Worm (Caenorhabditis elegans) whole organism, mixed stage, embryonic: ENCODE results near the gene Y66D12A.19.

Experiments
- M03D4.4 ChIP-seq: sonication (generic microtip); optimal IDR thresholded peaks from 2 replicates; lab custom pipeline; 2017; ENCODE audit warnings: mild to moderate bottlenecking, missing genetic modification characterization, missing compliant biosample characterization
- bed-3 ChIP-seq: fragments of 200-800 bp; sonication (Bioruptor generic); optimal IDR thresholded peaks from 3 replicates; lab custom pipeline; 2018; ENCODE audit warnings: mild to moderate bottlenecking, missing genetic modification characterization, moderate library complexity, missing compliant biosample characterization
- blmp-1 ChIP-seq: fragments of 150-350 bp; optimal IDR thresholded peaks from 2 replicates; lab custom pipeline; 2014; ENCODE audit warnings: missing biosample characterization, missing genetic modification characterization
- ceh-39 ChIP-seq: fragments of 150-350 bp; optimal IDR thresholded peaks from 2 replicates; lab custom pipeline; 2014; ENCODE audit warnings: missing biosample characterization, missing genetic modification characterization
- ceh-43 ChIP-seq: fragments of 200-800 bp; sonication (Bioruptor generic); optimal IDR thresholded peaks from 2 replicates; lab custom pipeline; 2018; ENCODE audit warnings: mild to moderate bottlenecking, missing genetic modification characterization, moderate library complexity, missing compliant biosample characterization
- ceh-83 ChIP-seq: fragments of 200-800 bp; sonication (Bioruptor generic); optimal IDR thresholded peaks from 2 replicates; lab custom pipeline; 2018; ENCODE audit warnings: mild to moderate bottlenecking, missing genetic modification characterization, missing compliant biosample characterization
- ces-1 ChIP-seq: fragments of 150-350 bp; optimal IDR thresholded peaks from 2 replicates; lab custom pipeline; 2014; ENCODE audit warnings: missing biosample characterization, missing genetic modification reagents, missing genetic modification characterization
- cnd-1 ChIP-seq: fragments of 200-800 bp; sonication (Bioruptor generic); optimal IDR thresholded peaks from 2 replicates; lab custom pipeline; 2018; ENCODE audit warnings: mild to moderate bottlenecking, missing genetic modification characterization, missing compliant biosample characterization
- drap-1 ChIP-seq: fragments of 200-800 bp; sonication (Bioruptor generic); optimal IDR thresholded peaks from 3 replicates; lab custom pipeline; 2018; ENCODE audit warnings: mild to moderate bottlenecking, missing genetic modification characterization, missing compliant biosample characterization
- flh-1 ChIP-seq: fragments of 200-800 bp; sonication (Bioruptor generic); optimal IDR thresholded peaks from 2 replicates; lab custom pipeline; 2018; ENCODE audit warnings: mild to moderate bottlenecking, missing genetic modification characterization, moderate library complexity, missing compliant biosample characterization
- ham-2 ChIP-seq: fragments of 200-800 bp; sonication (Bioruptor generic); optimal IDR thresholded peaks from 2 replicates; lab custom pipeline; 2018; ENCODE audit warnings: mild to moderate bottlenecking, missing genetic modification characterization, missing compliant biosample characterization
- hlh-1 ChIP-seq: fragments of 150-350 bp; optimal IDR thresholded peaks from 2 replicates; lab custom pipeline; 2014; ENCODE audit warnings: missing biosample characterization, missing genetic modification reagents, missing genetic modification characterization
- lin-13 ChIP-seq: fragments of 150-350 bp; optimal IDR thresholded peaks from 2 replicates; lab custom pipeline; 2014; ENCODE audit warnings: missing biosample characterization, missing genetic modification characterization
- lin-32 ChIP-seq: fragments of 200-800 bp; sonication (Bioruptor generic); optimal IDR thresholded peaks from 2 replicates; lab custom pipeline; 2018; ENCODE audit warnings: mild to moderate bottlenecking, missing genetic modification characterization, missing compliant biosample characterization
- lsy-2 ChIP-seq: fragments of 150-350 bp; optimal IDR thresholded peaks from 2 replicates; lab custom pipeline; 2014; ENCODE audit warnings: missing biosample characterization, missing genetic modification characterization
- mab-5 ChIP-seq: fragments of 150-350 bp; optimal IDR thresholded peaks from 2 replicates; lab custom pipeline; 2014; ENCODE audit warnings: missing biosample characterization, missing genetic modification characterization
- mep-1 ChIP-seq: fragments of 150-350 bp; optimal IDR thresholded peaks from 2 replicates; lab custom pipeline; 2017; ENCODE audit warnings: missing biosample characterization, missing genetic modification reagents, missing genetic modification characterization, inconsistent platforms
- mls-2 ChIP-seq: sonication (generic microtip); optimal IDR thresholded peaks from 2 replicates; lab custom pipeline; 2016; ENCODE audit warnings: mild to moderate bottlenecking, missing genetic modification characterization, moderate library complexity, missing compliant biosample characterization
- nhr-12 ChIP-seq: fragments of 150-350 bp; optimal IDR thresholded peaks from 2 replicates; lab custom pipeline; 2014; ENCODE audit warnings: missing biosample characterization, missing genetic modification characterization
- nhr-2 ChIP-seq: fragments of 150-350 bp; optimal IDR thresholded peaks from 2 replicates; lab custom pipeline; 2014; ENCODE audit warnings: missing biosample characterization, missing genetic modification characterization
- nhr-237 ChIP-seq: fragments of 150-350 bp; optimal IDR thresholded peaks from 2 replicates; lab custom pipeline; 2014; ENCODE audit warnings: missing biosample characterization, missing genetic modification characterization
- nhr-28 ChIP-seq: fragments of 150-350 bp; optimal IDR thresholded peaks from 2 replicates; lab custom pipeline; 2014; ENCODE audit warnings: missing biosample characterization, missing genetic modification characterization
- nhr-76 ChIP-seq: sonication (generic microtip); optimal IDR thresholded peaks from 2 replicates; lab custom pipeline; 2017; ENCODE audit warnings: missing biosample characterization, missing genetic modification characterization
- snpc-4 ChIP-seq: fragments of 150-350 bp; optimal IDR thresholded peaks from 2 replicates; lab custom pipeline; 2014; ENCODE audit warnings: missing biosample characterization, missing genetic modification characterization
- sptf-1 ChIP-seq: sonication (generic microtip); optimal IDR thresholded peaks from 2 replicates; lab custom pipeline; 2017; ENCODE audit warnings: mild to moderate bottlenecking, missing genetic modification characterization, moderate library complexity, missing compliant biosample characterization
- tbx-8 ChIP-seq: fragments of 200-800 bp; sonication (Bioruptor generic); optimal IDR thresholded peaks from 2 replicates; lab custom pipeline; 2018; ENCODE audit warnings: mild to moderate bottlenecking, missing genetic modification characterization, moderate library complexity, missing compliant biosample characterization
- unc-120 ChIP-seq: sonication (generic microtip); optimal IDR thresholded peaks from 2 replicates; lab custom pipeline; 2017; ENCODE audit warnings: missing genetic modification characterization, missing compliant biosample characterization; ENCODE audit not compliant: poor library complexity, severe bottlenecking
- unc-62 ChIP-seq: fragments of 150-350 bp; optimal IDR thresholded peaks from 2 replicates; lab custom pipeline; 2014; ENCODE audit warnings: missing biosample characterization, missing genetic modification reagents, missing genetic modification characterization
- zip-8 ChIP-seq: fragments of 150-350 bp; optimal IDR thresholded peaks from 2 replicates; lab custom pipeline; 2014; ENCODE audit warnings: missing biosample characterization, missing genetic modification characterization
- ztf-11 ChIP-seq: fragments of 150-350 bp; optimal IDR thresholded peaks from 2 replicates; lab custom pipeline; 2014; ENCODE audit warnings: missing biosample characterization, missing genetic modification characterization

Y66D12A.19 gene

DNA sequence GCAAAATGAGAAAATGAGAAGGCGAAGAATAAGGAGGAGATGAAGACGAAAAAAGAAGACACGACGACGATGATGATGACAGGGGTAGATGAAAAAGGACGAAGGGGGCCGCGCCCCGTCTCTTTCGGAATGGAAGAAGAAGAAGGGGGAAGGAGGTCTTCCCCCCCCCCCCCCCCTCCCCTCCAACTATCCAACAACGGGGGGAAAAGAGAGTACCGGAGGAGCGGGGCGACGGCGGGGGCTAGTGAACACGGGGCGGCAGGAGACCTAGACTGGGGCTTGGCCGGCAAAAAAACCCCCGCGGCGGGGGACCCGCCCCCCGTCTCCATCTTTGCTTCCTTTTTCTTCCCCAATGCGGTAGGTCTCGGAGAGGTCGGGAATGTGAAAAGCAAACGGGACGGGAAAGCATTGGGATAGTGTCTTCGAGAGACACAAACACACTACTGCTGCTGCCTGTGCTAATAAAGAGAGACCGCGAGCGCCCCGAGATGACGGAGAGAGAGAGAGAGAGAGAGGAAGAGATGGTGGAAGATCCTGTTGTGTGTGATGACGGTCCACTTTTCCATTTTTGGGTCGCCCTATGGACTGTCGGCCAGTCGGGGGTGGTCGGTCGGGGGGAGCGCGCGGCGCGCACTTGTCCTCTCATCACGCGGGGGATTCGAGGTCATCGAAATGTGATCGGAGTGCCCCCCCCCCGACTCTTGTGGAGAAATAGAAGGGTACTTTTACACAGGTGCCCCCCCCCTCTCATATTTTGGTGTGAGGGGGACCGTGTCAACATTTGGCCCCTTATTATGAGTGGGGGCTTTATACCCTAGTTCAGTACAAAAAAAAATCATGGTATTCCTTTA lies 41.0 kb upstream of the Y66D12A.19 start:
- TF ChIP-seq cnd-1 (tag; lab: Kevin White, UChicago) (peak; percentile 5), hlh-1 (tag; lab: Kevin White, UChicago) (no peak), ceh-83 (GFP tag; lab: Kevin White, UChicago) (no peak), nhr-28 (no peak), unc-120 (tag; lab: Kevin White, UChicago) (peak; percentile 13), ham-2 (peak; percentile 96), nhr-237 (tag; lab: Kevin White, UChicago) (no peak)

ce11 chrIII:11470311-11470858 lies 38.5 kb upstream of the Y66D12A.19 start, which contains the start of gene bed-2:
TSS of gene bed-2 (minus strand) at chrIII:11470808.
- TF ChIP-seq snpc-4 (tag; lab: Kevin White, UChicago) (no peak), nhr-76 (tag; lab: Kevin White, UChicago) (no peak), ztf-11 (tag; lab: Kevin White, UChicago) (no peak), zip-8 (no peak), M03D4.4 (no peak), ces-1 (GFP tag; lab: Kevin White, UChicago) (no peak), mls-2 (tag; lab: Kevin White, UChicago) (no peak), nhr-12 (tag; lab: Kevin White, UChicago) (no peak), cnd-1 (tag; lab: Kevin White, UChicago) (no peak), nhr-2 (no peak), lsy-2 (tag; lab: Kevin White, UChicago) (no peak), nhr-28 (no peak), blmp-1 (tag; lab: Kevin White, UChicago) (no peak), lin-32 (GFP tag; lab: Kevin White, UChicago) (no peak), hlh-1 (tag; lab: Kevin White, UChicago) (no peak), nhr-237 (tag; lab: Kevin White, UChicago) (no peak), ceh-43 (GFP tag; lab: Kevin White, UChicago) (no peak), tbx-8 (GFP tag; lab: Kevin White, UChicago) (no peak), drap-1 (no peak)
- TF ChIP-seq, all 35 proteins: peak for 0

- TF ChIP-seq lsy-2 (tag; lab: Kevin White, UChicago) (peak; percentile 28), lin-13 (tag; lab: Kevin White, UChicago) (no peak)
Observed at ce11 chrIII:11471336-11471735, 37.5 kb upstream of the Y66D12A.19 start.

- TF ChIP-seq ceh-83 (GFP tag; lab: Kevin White, UChicago) (no peak), M03D4.4 (no peak), lsy-2 (tag; lab: Kevin White, UChicago) (no peak), mls-2 (tag; lab: Kevin White, UChicago) (no peak), nhr-237 (tag; lab: Kevin White, UChicago) (no peak), flh-1 (GFP tag; lab: Kevin White, UChicago) (no peak), blmp-1 (tag; lab: Kevin White, UChicago) (no peak), cnd-1 (tag; lab: Kevin White, UChicago) (no peak), ztf-11 (tag; lab: Kevin White, UChicago) (no peak), lin-13 (tag; lab: Kevin White, UChicago) (no peak), drap-1 (no peak), ceh-43 (GFP tag; lab: Kevin White, UChicago) (no peak), mep-1 (tag; lab: Kevin White, UChicago) (no peak), tbx-8 (GFP tag; lab: Kevin White, UChicago) (no peak), ces-1 (GFP tag; lab: Kevin White, UChicago) (no peak), bed-3 (GFP tag; lab: Kevin White, UChicago) (no peak), zip-8 (no peak), ceh-39 (tag; lab: Kevin White, UChicago) (no peak), nhr-12 (tag; lab: Kevin White, UChicago) (no peak)
Observed at ce11 chrIII:11472861-11473260, 36.0 kb upstream of the Y66D12A.19 start.

DNA sequence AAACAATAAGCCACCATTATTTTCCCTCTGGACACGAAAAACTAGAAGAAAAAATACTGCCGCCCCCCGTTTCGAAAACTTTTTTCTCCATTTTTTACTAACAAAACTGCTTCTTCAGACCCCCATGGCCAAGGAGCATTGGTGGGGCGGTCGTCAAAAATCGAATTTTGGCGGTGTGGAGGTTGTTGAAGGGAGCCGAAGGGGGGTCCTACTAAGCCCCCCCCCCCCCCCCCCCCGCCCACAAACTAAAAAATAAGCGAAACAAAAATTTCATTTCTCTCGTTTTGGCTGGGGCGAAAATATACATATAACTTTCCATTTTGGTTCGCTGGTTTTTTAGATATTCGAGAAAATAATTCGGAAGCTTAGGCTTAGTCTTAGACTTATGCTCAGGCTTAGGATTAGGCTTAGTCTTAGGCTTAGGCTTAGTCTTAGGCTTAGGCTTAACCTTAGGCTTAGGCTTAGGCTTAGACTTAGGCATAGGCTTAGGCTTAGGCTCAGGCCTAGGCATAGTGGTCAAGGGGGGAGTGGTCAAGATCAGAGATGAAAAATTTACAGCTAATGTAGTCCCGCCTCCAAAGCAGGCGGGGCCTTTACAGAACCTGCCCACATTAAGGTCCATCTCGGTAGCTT lies 34.1 kb upstream of the Y66D12A.19 start:
- TF ChIP-seq tbx-8 (GFP tag; lab: Kevin White, UChicago): no peak
- TF ChIP-seq bed-3 (GFP tag; lab: Kevin White, UChicago): no peak
- no peak for TF ChIP-seq ceh-83 (GFP tag; lab: Kevin White, UChicago)
- TF ChIP-seq mls-2 (tag; lab: Kevin White, UChicago): no peak
- TF ChIP-seq sptf-1 (tag; lab: Kevin White, UChicago): no peak
- no peak for TF ChIP-seq nhr-2
- no peak for TF ChIP-seq nhr-12 (tag; lab: Kevin White, UChicago)
- TF ChIP-seq ztf-11 (tag; lab: Kevin White, UChicago): no peak
- TF ChIP-seq hlh-1 (tag; lab: Kevin White, UChicago): no peak
- TF ChIP-seq snpc-4 (tag; lab: Kevin White, UChicago): no peak
- no peak for TF ChIP-seq nhr-76 (tag; lab: Kevin White, UChicago)
- no peak for TF ChIP-seq ceh-39 (tag; lab: Kevin White, UChicago)
- no peak for TF ChIP-seq blmp-1 (tag; lab: Kevin White, UChicago)
- TF ChIP-seq unc-62 (GFP tag; lab: Kevin White, UChicago): no peak
- no peak for TF ChIP-seq nhr-237 (tag; lab: Kevin White, UChicago)
- no peak for TF ChIP-seq zip-8
- TF ChIP-seq mab-5 (tag; lab: Kevin White, UChicago): no peak
